Fruit fly (Drosophila melanogaster) whole organism, adult: ENCODE measurements around the gene Vps16B.

Experiments used
- CG1620 ChIP-seq: fragments of 200-800 bp; sonication (Bioruptor generic); optimal IDR thresholded peaks from 2 replicates; lab custom pipeline; 2016; ENCODE audit warnings: missing biosample characterization, missing genetic modification characterization
- CG33017 ChIP-seq: fragments of 200-800 bp; sonication (Bioruptor generic); optimal IDR thresholded peaks from 2 replicates; lab custom pipeline; 2018; ENCODE audit warnings: missing biosample characterization, mild to moderate bottlenecking, missing genetic modification characterization, moderate library complexity
- CG5204 ChIP-seq: fragments of 200-800 bp; sonication (Bioruptor generic); optimal IDR thresholded peaks from 2 replicates; lab custom pipeline; 2016; ENCODE audit warnings: missing biosample characterization, missing genetic modification characterization
- CG7045 ChIP-seq: fragments of 200-800 bp; sonication (Bioruptor generic); optimal IDR thresholded peaks from 2 replicates; lab custom pipeline; 2017; ENCODE audit warnings: missing biosample characterization, mild to moderate bottlenecking, missing genetic modification characterization
- CG7101 ChIP-seq: fragments of 200-800 bp; sonication (Bioruptor generic); optimal IDR thresholded peaks from 2 replicates; lab custom pipeline; 2018; ENCODE audit warnings: missing biosample characterization, mild to moderate bottlenecking, missing genetic modification characterization, moderate library complexity
- Clk ChIP-seq: fragments of 200-800 bp; sonication (Bioruptor generic); optimal IDR thresholded peaks from 2 replicates; lab custom pipeline; 2017; ENCODE audit warnings: missing biosample characterization, missing genetic modification characterization
- Crg-1 ChIP-seq: fragments of 200-800 bp; sonication (Bioruptor generic); optimal IDR thresholded peaks from 2 replicates; lab custom pipeline; 2016; ENCODE audit warnings: missing biosample characterization, missing genetic modification characterization
- Hr96 ChIP-seq: fragments of 200-800 bp; sonication (Bioruptor generic); optimal IDR thresholded peaks from 2 replicates; lab custom pipeline; 2016; ENCODE audit warnings: missing biosample characterization, missing genetic modification characterization
- bab1 ChIP-seq: fragments of 200-800 bp; sonication (Bioruptor generic); optimal IDR thresholded peaks from 3 replicates; lab custom pipeline; 2019; ENCODE audit warnings: missing biosample characterization, mild to moderate bottlenecking, missing genetic modification characterization, moderate library complexity
- kay ChIP-seq: fragments of 200-800 bp; sonication (Bioruptor generic); peaks from one replicate; lab custom pipeline; 2016; ENCODE audit warnings: missing biosample characterization, missing genetic modification characterization, borderline replicate concordance
- pad ChIP-seq: fragments of 200-800 bp; sonication (Bioruptor generic); optimal IDR thresholded peaks from 3 replicates; lab custom pipeline; 2017; ENCODE audit warnings: missing biosample characterization, missing genetic modification characterization, mild to moderate bottlenecking, moderate library complexity, missing genetic modification reagents
- tj ChIP-seq: fragments of 200-800 bp; sonication (Bioruptor generic); optimal IDR thresholded peaks from 3 replicates; lab custom pipeline; 2017; ENCODE audit warnings: missing biosample characterization, mild to moderate bottlenecking, missing genetic modification characterization, moderate library complexity
- toe ChIP-seq: fragments of 200-800 bp; sonication (Bioruptor generic); optimal IDR thresholded peaks from 2 replicates; lab custom pipeline; 2016; ENCODE audit warnings: missing biosample characterization, missing genetic modification characterization

dm6 chr3R:29799681-29800028 lies 16.6 kb downstream of the Vps16B start:
- no peak for TF ChIP-seq kay
- no peak for TF ChIP-seq Crg-1 (GFP tag; lab: Kevin White, UChicago)
- peak; percentile 14 for TF ChIP-seq bab1
- TF ChIP-seq CG7045 (GFP tag; lab: Kevin White, UChicago) = no peak
- no peak for TF ChIP-seq CG7101 (tag; lab: Kevin White, UChicago)
- TF ChIP-seq pad (GFP tag; lab: Kevin White, UChicago) = no peak
- TF ChIP-seq CG1620 (GFP tag; lab: Kevin White, UChicago) = no peak
- TF ChIP-seq CG33017 (tag; lab: Kevin White, UChicago) = no peak
- no peak for TF ChIP-seq tj (GFP tag; lab: Kevin White, UChicago)
- TF ChIP-seq CG5204 (GFP tag; lab: Kevin White, UChicago) = no peak
- no peak for TF ChIP-seq toe (GFP tag; lab: Kevin White, UChicago)
- TF ChIP-seq Clk (GFP tag; lab: Kevin White, UChicago) = no peak
- no peak for TF ChIP-seq Hr96 (GFP tag; lab: Kevin White, UChicago)
